Fruit fly (Drosophila melanogaster) whole organism, embryonic: ENCODE results near the gene Ugt305A1.

Experiments used
- Aef1 ChIP-seq: fragments of 200-800 bp; sonication (Bioruptor generic); IDR thresholded peaks from 3 replicates; pipeline ENCODE4 v1.3.6; 2022; ENCODE audit warnings: missing biosample characterization, missing genetic modification characterization
- Atf3 ChIP-seq: fragments of 200-800 bp; sonication (Bioruptor generic); optimal IDR thresholded peaks from 3 replicates; lab custom pipeline; 2016; ENCODE audit warnings: missing biosample characterization, missing genetic modification characterization
- CG15011 ChIP-seq: fragments of 200-800 bp; sonication (Bioruptor generic); optimal IDR thresholded peaks from 3 replicates; lab custom pipeline; 2018; ENCODE audit warnings: missing biosample characterization, mild to moderate bottlenecking, missing genetic modification characterization
- CG17186 ChIP-seq: fragments of 200-800 bp; sonication (Bioruptor generic); optimal IDR thresholded peaks from 3 replicates; lab custom pipeline; 2017; ENCODE audit warnings: missing biosample characterization, missing genetic modification reagents, missing genetic modification characterization
- CG17612 ChIP-seq: fragments of 200-800 bp; sonication (Bioruptor generic); IDR thresholded peaks from 2 replicates; pipeline ENCODE4 v1.3.6; 2022; ENCODE audit warnings: missing biosample characterization, missing genetic modification characterization
- CG18262 ChIP-seq: fragments of 200-800 bp; optimal IDR thresholded peaks from 3 replicates; lab custom pipeline; 2019; ENCODE audit warnings: missing biosample characterization, mild to moderate bottlenecking, missing genetic modification characterization, moderate library complexity
- CG34422 ChIP-seq: fragments of 200-800 bp; sonication (Bioruptor generic); IDR thresholded peaks from 3 replicates; pipeline ENCODE4 v1.3.6; 2022; ENCODE audit warnings: missing biosample characterization, missing genetic modification characterization
- CG3726 ChIP-seq: fragments of 200-800 bp; sonication (Bioruptor generic); IDR thresholded peaks from 3 replicates; pipeline ENCODE4, ENCODE4 v1.3.6; 2022; ENCODE audit warnings: missing biosample characterization, missing genetic modification characterization
- CG42726 ChIP-seq: fragments of 200-800 bp; sonication (Bioruptor generic); IDR thresholded peaks from 2 replicates; pipeline ENCODE4 v1.3.6; 2022; ENCODE audit warnings: missing biosample characterization, missing genetic modification characterization; ENCODE audit not compliant: partially characterized antibody
- CG4730 ChIP-seq: fragments of 200-800 bp; sonication (Bioruptor generic); IDR thresholded peaks from 2 replicates; pipeline ENCODE4 v1.3.6; 2022; ENCODE audit warnings: missing biosample characterization, missing genetic modification characterization
- CG4854 ChIP-seq: fragments of 200-800 bp; sonication (Bioruptor generic); optimal IDR thresholded peaks from 2 replicates; lab custom pipeline; 2016; ENCODE audit warnings: missing biosample characterization, missing genetic modification characterization, inconsistent platforms
- CG6765 ChIP-seq: fragments of 200-800 bp; sonication (Bioruptor generic); optimal IDR thresholded peaks from 3 replicates; lab custom pipeline; 2017; ENCODE audit warnings: missing biosample characterization, mild to moderate bottlenecking, missing genetic modification characterization
- CG8359 ChIP-seq: fragments of 200-800 bp; sonication (Bioruptor generic); optimal IDR thresholded peaks from 2 replicates; lab custom pipeline; 2017; ENCODE audit warnings: missing biosample characterization, mild to moderate bottlenecking, missing genetic modification characterization, borderline replicate concordance
- Eip74EF ChIP-seq, 2 experiments: fragments of 200-800 bp in 1 of 2; fragments of >200 bp in 1 of 2; sonication (Bioruptor generic) in 1 of 2; optimal IDR thresholded peaks; 2 replicates each; lab custom pipeline; 2017 to 2019; ENCODE audit warnings: missing biosample characterization in 2 of 2, missing genetic modification characterization in 2 of 2, mild to moderate bottlenecking in 1 of 2, moderate library complexity in 1 of 2
- Elba2 ChIP-seq: fragments of 200-800 bp; sonication (Bioruptor generic); optimal IDR thresholded peaks from 3 replicates; lab custom pipeline; 2016; ENCODE audit warnings: missing biosample characterization, missing genetic modification characterization
- GATAe ChIP-seq: fragments of 200-800 bp; sonication (Bioruptor generic); conservative IDR thresholded peaks from 2 replicates; pipeline ENCODE4 v1.3.6; 2022; ENCODE audit warnings: missing biosample characterization, missing genetic modification characterization
- Gsc ChIP-seq: fragments of 200-800 bp; sonication (Bioruptor generic); IDR thresholded peaks from 2 replicates; pipeline ENCODE4 v1.3.6; 2022; ENCODE audit warnings: missing biosample characterization, missing genetic modification characterization
- Hsf ChIP-seq: fragments of 200-800 bp; sonication (Bioruptor generic); optimal IDR thresholded peaks from 3 replicates; lab custom pipeline; 2016; ENCODE audit warnings: missing biosample characterization, missing genetic modification characterization
- Lhr ChIP-seq: fragments of 200-800 bp; sonication (Bioruptor generic); optimal IDR thresholded peaks from 3 replicates; lab custom pipeline; 2017; ENCODE audit warnings: mild to moderate bottlenecking, missing biosample characterization, missing genetic modification reagents, missing genetic modification characterization
- Opbp ChIP-seq: fragments of 200-800 bp; sonication (Bioruptor generic); IDR thresholded peaks from 3 replicates; pipeline ENCODE4 v1.3.6; 2022; ENCODE audit warnings: missing biosample characterization, missing genetic modification characterization; ENCODE audit not compliant: partially characterized antibody
- Sry-δ ChIP-seq: fragments of 200-800 bp; sonication (Bioruptor generic); optimal IDR thresholded peaks from 2 replicates; lab custom pipeline; 2016; ENCODE audit warnings: missing biosample characterization, missing genetic modification characterization
- Taf1 ChIP-seq: fragments of 200-800 bp; sonication (Bioruptor generic); IDR thresholded peaks from 2 replicates; pipeline ENCODE4 v1.3.6; 2022; ENCODE audit warnings: missing biosample characterization, missing genetic modification characterization
- Tbp ChIP-seq: fragments of >200 bp; optimal IDR thresholded peaks from 2 replicates; lab custom pipeline; 2018; ENCODE audit warnings: missing biosample characterization, missing genetic modification characterization
- az2 ChIP-seq: fragments of 200-800 bp; sonication (Bioruptor generic); optimal IDR thresholded peaks from 3 replicates; lab custom pipeline; 2016; ENCODE audit warnings: missing biosample characterization, missing genetic modification characterization
- cas ChIP-seq: fragments of 200-800 bp; sonication (Bioruptor generic); IDR thresholded peaks from 2 replicates; pipeline ENCODE4 v1.3.6; 2022; ENCODE audit warnings: missing biosample characterization, missing genetic modification characterization
- crc ChIP-seq: fragments of 200-800 bp; sonication (Bioruptor generic); optimal IDR thresholded peaks from 2 replicates; lab custom pipeline; 2016; ENCODE audit warnings: missing biosample characterization, missing genetic modification characterization
- crp ChIP-seq, 2 experiments: fragments of 200-800 bp; sonication (Bioruptor generic); optimal IDR thresholded peaks; 2 replicates in 1 of 2; 3 replicates in 1 of 2; lab custom pipeline; 2017; ENCODE audit warnings: missing biosample characterization in 2 of 2, missing genetic modification characterization in 2 of 2, mild to moderate bottlenecking in 1 of 2, moderate library complexity in 1 of 2
- cwo ChIP-seq: fragments of 200-800 bp; sonication (Bioruptor generic); optimal IDR thresholded peaks from 3 replicates; lab custom pipeline; 2017; ENCODE audit warnings: missing biosample characterization, missing genetic modification characterization, mild to moderate bottlenecking, moderate library complexity, missing genetic modification reagents
- exex ChIP-seq: fragments of 200-800 bp; sonication (Bioruptor generic); optimal IDR thresholded peaks from 4 replicates; lab custom pipeline; 2018; ENCODE audit warnings: missing biosample characterization, mild to moderate bottlenecking, missing genetic modification characterization, moderate library complexity
- gce ChIP-seq: fragments of 200-800 bp; sonication (Bioruptor generic); IDR thresholded peaks from 3 replicates; pipeline ENCODE4 v1.3.6; 2022; ENCODE audit warnings: missing biosample characterization, missing genetic modification characterization
- hb ChIP-seq: fragments of 200-800 bp; sonication (Bioruptor generic); IDR thresholded peaks from 3 replicates; pipeline ENCODE4 v1.3.6; 2022; ENCODE audit warnings: missing biosample characterization, missing genetic modification characterization; ENCODE audit not compliant: partially characterized antibody
- hth ChIP-seq: fragments of >200 bp; optimal IDR thresholded peaks from 2 replicates; lab custom pipeline; 2017; ENCODE audit warnings: inconsistent platforms
- ken ChIP-seq: fragments of 200-800 bp; sonication (Bioruptor generic); IDR thresholded peaks from 3 replicates; pipeline ENCODE4 v1.3.6; 2022; ENCODE audit warnings: missing biosample characterization, missing genetic modification characterization
- klu ChIP-seq: fragments of 200-800 bp; sonication (Bioruptor generic); IDR thresholded peaks from 2 replicates; pipeline ENCODE4 v1.3.6; 2022; ENCODE audit warnings: missing biosample characterization, missing genetic modification characterization
- lilli ChIP-seq: fragments of 200-800 bp; sonication (Bioruptor generic); optimal IDR thresholded peaks from 3 replicates; lab custom pipeline; 2016; ENCODE audit warnings: missing biosample characterization, missing genetic modification characterization
- lov ChIP-seq, 2 experiments: fragments of 200-800 bp in 1 of 2; fragments of >200 bp in 1 of 2; sonication (Bioruptor generic) in 1 of 2; IDR thresholded peaks in 1 of 2; optimal IDR thresholded peaks in 1 of 2; 2 replicates in 1 of 2; 3 replicates in 1 of 2; pipeline versions ENCODE4 v1.3.6 to Lab custom; 2017 to 2022; ENCODE audit warnings: missing biosample characterization in 1 of 2, missing genetic modification characterization in 1 of 2
- org-1 ChIP-seq: fragments of 200-800 bp; sonication (Bioruptor generic); optimal IDR thresholded peaks from 2 replicates; lab custom pipeline; 2017; ENCODE audit warnings: missing biosample characterization, missing genetic modification characterization
- peb ChIP-seq: fragments of 200-800 bp; sonication (Bioruptor generic); IDR thresholded peaks from 2 replicates; pipeline ENCODE4 v1.3.6; 2022; ENCODE audit warnings: missing biosample characterization, missing genetic modification characterization
- pnt ChIP-seq: fragments of 200-800 bp; sonication (Bioruptor generic); optimal IDR thresholded peaks from 3 replicates; lab custom pipeline; 2016; ENCODE audit warnings: missing biosample characterization, missing genetic modification characterization
- salm ChIP-seq: fragments of 200-800 bp; sonication (Bioruptor generic); optimal IDR thresholded peaks from 2 replicates; lab custom pipeline; 2018; ENCODE audit warnings: missing biosample characterization, mild to moderate bottlenecking, missing genetic modification characterization
- sens-2 ChIP-seq: fragments of 200-800 bp; sonication (Bioruptor generic); IDR thresholded peaks from 2 replicates; pipeline ENCODE4 v1.3.6; 2022; ENCODE audit warnings: missing biosample characterization, missing genetic modification characterization
- stc ChIP-seq: fragments of 200-800 bp; sonication (Bioruptor generic); IDR thresholded peaks from 2 replicates; pipeline ENCODE4 v1.3.6; 2022; ENCODE audit warnings: missing biosample characterization, missing genetic modification characterization
- stwl ChIP-seq: fragments of 200-800 bp; sonication (Bioruptor generic); optimal IDR thresholded peaks from 3 replicates; lab custom pipeline; 2018; ENCODE audit warnings: missing biosample characterization, mild to moderate bottlenecking, missing genetic modification characterization, moderate library complexity
- tap ChIP-seq: fragments of 200-800 bp; optimal IDR thresholded peaks from 3 replicates; lab custom pipeline; 2019; ENCODE audit warnings: missing biosample characterization, mild to moderate bottlenecking, missing genetic modification characterization, moderate library complexity
- usp ChIP-seq: fragments of >200 bp; optimal IDR thresholded peaks from 2 replicates; lab custom pipeline; 2017; ENCODE audit warnings: missing biosample characterization, missing genetic modification characterization
- wdn ChIP-seq: fragments of 200-800 bp; sonication (Bioruptor generic); IDR thresholded peaks from 2 replicates; pipeline ENCODE4 v1.3.6; 2022; ENCODE audit warnings: missing biosample characterization, missing genetic modification characterization
- wek ChIP-seq: fragments of 200-800 bp; sonication (Bioruptor generic); optimal IDR thresholded peaks from 3 replicates; lab custom pipeline; 2018; ENCODE audit warnings: missing biosample characterization, mild to moderate bottlenecking, missing genetic modification characterization, moderate library complexity
- z ChIP-seq: fragments of 200-800 bp; sonication (Bioruptor generic); IDR thresholded peaks from 3 replicates; pipeline ENCODE4 v1.3.6; 2022; ENCODE audit warnings: missing biosample characterization, missing genetic modification characterization
- zfh1 ChIP-seq: fragments of 200-800 bp; sonication (Bioruptor generic); IDR thresholded peaks from 3 replicates; pipeline ENCODE4 v1.3.6; 2022; ENCODE audit warnings: missing biosample characterization, missing genetic modification characterization

The Ugt305A1 gene

DNA sequence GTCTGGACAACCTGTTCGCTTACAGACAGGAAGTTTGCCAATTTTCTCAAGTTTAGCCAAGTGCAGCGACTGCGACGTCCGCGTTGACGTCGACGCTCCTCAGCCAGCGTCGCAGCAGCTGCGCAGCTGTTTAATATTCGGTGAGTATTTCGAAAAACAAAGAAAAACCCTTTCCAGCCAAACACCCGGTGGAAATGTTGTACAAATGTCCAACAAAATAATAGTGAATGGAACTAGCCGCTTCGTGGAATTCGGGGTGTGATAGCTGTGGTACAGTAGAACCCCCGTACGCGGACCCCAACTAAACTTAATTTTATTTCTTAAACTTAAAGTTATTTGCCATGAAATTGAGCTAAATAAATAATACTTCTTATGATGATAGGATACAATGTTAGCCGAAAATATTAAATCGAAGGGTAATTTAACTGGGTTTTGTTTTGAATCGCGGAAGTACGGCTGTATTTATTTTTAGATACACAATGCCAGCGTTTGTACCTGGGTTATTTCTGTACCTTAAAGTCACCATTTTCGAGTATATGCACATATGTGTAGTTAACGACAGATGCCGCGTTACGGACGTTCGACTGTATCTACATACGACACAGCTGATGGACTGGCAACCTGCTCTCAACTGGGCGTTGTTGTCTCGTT lies 49.4 kb downstream of the Ugt305A1 start (continued):
- TF ChIP-seq exex (tag; lab: Kevin White, UChicago) (peak; percentile 5), CG6765 (GFP tag; lab: Kevin White, UChicago) (peak; percentile 58), CG17186 (GFP tag; lab: Kevin White, UChicago) (peak; percentile 42), GATAe (no peak), stwl (no peak), lilli (GFP tag; lab: Kevin White, UChicago) (peak; percentile 80), lov (optimal IDR thresholded peaks at IDR 0.05; lab: Kevin White, UChicago) (no peak), lov (GFP tag; IDR thresholded peaks at IDR 0.05; lab: Robert Waterston, UW) (0 out of 3 replicates have a peak, but pooled peaks have one; percentile 30), cas (GFP tag; lab: Robert Waterston, UW) (0 out of 2 replicates have a peak, but pooled peaks have one; percentile 5), tap (tag; lab: Kevin White, UChicago) (peak; percentile 61), CG17612 (GFP tag; lab: Robert Waterston, UW) (no peak), CG4854 (GFP tag; lab: Kevin White, UChicago) (peak; percentile 71), usp (GFP tag; lab: Kevin White, UChicago) (no peak), Lhr (GFP tag; lab: Kevin White, UChicago) (peak; percentile 37), cwo (GFP tag; lab: Kevin White, UChicago) (peak; percentile 66), zfh1 (GFP tag; lab: Robert Waterston, UW) (peak; percentile 60; the same call in 2 of the 3 replicates), CG18262 (tag; lab: Kevin White, UChicago) (peak; percentile 84), Taf1 (0 out of 2 replicates have a peak, but pooled peaks have one; percentile 18), Eip74EF (GFP tag; optimal IDR thresholded peaks at IDR 0.05; lab: Kevin White, UChicago) (peak in 1 of 2 experiments; percentile 80), wek (GFP tag; lab: Kevin White, UChicago) (no peak), gce (GFP tag; lab: Robert Waterston, UW) (0 out of 3 replicates have a peak, but pooled peaks have one; percentile 32), peb (GFP tag; lab: Robert Waterston, UW) (no peak), CG3726 (no peak), z (GFP tag; lab: Robert Waterston, UW) (no peak), wdn (GFP tag; lab: Robert Waterston, UW) (peak; percentile 63), CG8359 (GFP tag; lab: Kevin White, UChicago) (peak; percentile 41), Elba2 (GFP tag; lab: Kevin White, UChicago) (no peak), crp (GFP tag; optimal IDR thresholded peaks at IDR 0.05; lab: Kevin White, UChicago) (peak in 1 of 2 experiments; percentile 60), az2 (GFP tag; lab: Kevin White, UChicago) (peak; percentile 76), pnt (peak; percentile 20), Sry-δ (no peak), Aef1 (peak; percentile 46), Hsf (GFP tag; lab: Kevin White, UChicago) (peak; percentile 70), hb (GFP tag; lab: Robert Waterston, UW) (no peak), klu (GFP tag; lab: Robert Waterston, UW) (0 out of 2 replicates have a peak, but pooled peaks have one; percentile 12), salm (tag; lab: Kevin White, UChicago) (peak; percentile 46), CG42726 (GFP tag; lab: Robert Waterston, UW) (no peak), org-1 (peak; percentile 67), Tbp (GFP tag; lab: Kevin White, UChicago) (no peak), CG34422 (GFP tag; lab: Robert Waterston, UW) (no peak), Opbp (GFP tag; lab: Robert Waterston, UW) (no peak), hth (lab: Kevin White, UChicago) (no peak), CG4730 (GFP tag; lab: Robert Waterston, UW) (no peak), Gsc (GFP tag; lab: Robert Waterston, UW) (no peak), sens-2 (no peak), crc (GFP tag; lab: Kevin White, UChicago) (peak; percentile 74), ken (peak; percentile 51; the same call in 1 of the 3 replicates), stc (GFP tag; lab: Robert Waterston, UW) (no peak), Atf3 (peak; percentile 22), CG15011 (GFP tag; lab: Kevin White, UChicago) (peak; percentile 73)
